Worm (Caenorhabditis elegans) whole organism, L1 larva: ENCODE data around the gene F35B3.3.

Experiments used
- aha-1 ChIP-seq: fragments of 150-350 bp; optimal IDR thresholded peaks from 2 replicates; lab custom pipeline; 2014; ENCODE audit warnings: missing biosample characterization, missing genetic modification characterization
- ama-1 ChIP-seq: fragments of 150-350 bp; optimal IDR thresholded peaks from 2 replicates; lab custom pipeline; 2014
- efl-3 ChIP-seq: fragments of 200-800 bp; sonication (Bioruptor generic); optimal IDR thresholded peaks from 2 replicates; lab custom pipeline; 2018; ENCODE audit warnings: mild to moderate bottlenecking, missing genetic modification characterization, missing compliant biosample characterization

ce11 chrX:17054121-17054520, 40.9 kb downstream of the F35B3.3 start:
- TF ChIP-seq ama-1 (lab: Kevin White, UChicago) (no peak), efl-3 (GFP tag; lab: Kevin White, UChicago) (no peak), aha-1 (tag; lab: Kevin White, UChicago) (no peak)
